Fruit fly (Drosophila melanogaster) whole organism, embryonic: ENCODE data around the gene abo.

ENCODE experiments used
- Abd-B ChIP-seq: fragments of 200-800 bp; sonication (Bioruptor generic); optimal IDR thresholded peaks from 2 replicates; lab custom pipeline; 2018; ENCODE audit warnings: missing biosample characterization, mild to moderate bottlenecking, missing genetic modification characterization, moderate library complexity
- CG10543 ChIP-seq: fragments of 200-800 bp; sonication (Bioruptor generic); optimal IDR thresholded peaks from 3 replicates; lab custom pipeline; 2017; ENCODE audit warnings: missing biosample characterization, mild to moderate bottlenecking, missing genetic modification characterization, moderate library complexity
- CG10979 ChIP-seq: fragments of 200-800 bp; sonication (Bioruptor generic); optimal IDR thresholded peaks from 2 replicates; lab custom pipeline; 2018; ENCODE audit warnings: missing biosample characterization, mild to moderate bottlenecking, missing genetic modification characterization, moderate library complexity
- CG11456 ChIP-seq: fragments of 200-800 bp; sonication (Bioruptor generic); IDR thresholded peaks from 3 replicates; pipeline ENCODE4 v1.3.6; 2022; ENCODE audit warnings: missing biosample characterization, missing genetic modification characterization
- CG15514 ChIP-seq: fragments of 200-800 bp; sonication (Bioruptor generic); optimal IDR thresholded peaks from 3 replicates; lab custom pipeline; 2017; ENCODE audit warnings: missing biosample characterization, missing genetic modification characterization, mild to moderate bottlenecking, moderate library complexity, missing genetic modification reagents
- CG1602 ChIP-seq: fragments of 200-800 bp; sonication (Bioruptor generic); optimal IDR thresholded peaks from 3 replicates; lab custom pipeline; 2016; ENCODE audit warnings: missing biosample characterization, missing genetic modification characterization
- CG1603 ChIP-seq: fragments of 200-800 bp; sonication (Bioruptor generic); optimal IDR thresholded peaks from 2 replicates; lab custom pipeline; 2019; ENCODE audit warnings: missing biosample characterization, mild to moderate bottlenecking, missing genetic modification characterization, moderate library complexity
- CG17802 ChIP-seq: fragments of 200-800 bp; sonication (Bioruptor generic); optimal IDR thresholded peaks from 2 replicates; lab custom pipeline; 2018; ENCODE audit warnings: missing biosample characterization, mild to moderate bottlenecking, missing genetic modification characterization, moderate library complexity
- CG17912 ChIP-seq: fragments of 200-800 bp; sonication (Bioruptor generic); optimal IDR thresholded peaks from 2 replicates; lab custom pipeline; 2018; ENCODE audit warnings: missing biosample characterization, mild to moderate bottlenecking, missing genetic modification characterization
- CG18764 ChIP-seq: fragments of 200-800 bp; sonication (Bioruptor generic); optimal IDR thresholded peaks from 3 replicates; lab custom pipeline; 2016; ENCODE audit warnings: missing biosample characterization, missing genetic modification characterization
- CG30020 ChIP-seq: fragments of 200-800 bp; optimal IDR thresholded peaks from 2 replicates; lab custom pipeline; 2019; ENCODE audit warnings: missing biosample characterization, mild to moderate bottlenecking, missing genetic modification characterization, moderate library complexity
- CG30431 ChIP-seq: fragments of 200-800 bp; sonication (Bioruptor generic); optimal IDR thresholded peaks from 2 replicates; lab custom pipeline; 2017; ENCODE audit warnings: missing biosample characterization, missing genetic modification characterization
- CG3163 ChIP-seq: fragments of 200-800 bp; sonication (Bioruptor generic); optimal IDR thresholded peaks from 3 replicates; lab custom pipeline; 2016; ENCODE audit warnings: missing biosample characterization, missing genetic modification characterization
- CG34422 ChIP-seq: fragments of 200-800 bp; sonication (Bioruptor generic); IDR thresholded peaks from 3 replicates; pipeline ENCODE4 v1.3.6; 2022; ENCODE audit warnings: missing biosample characterization, missing genetic modification characterization
- CG3838 ChIP-seq: fragments of 200-800 bp; sonication (Bioruptor generic); optimal IDR thresholded peaks from 3 replicates; lab custom pipeline; 2016; ENCODE audit warnings: missing biosample characterization, missing genetic modification characterization
- CG4617 ChIP-seq: fragments of 200-800 bp; sonication (Bioruptor generic); optimal IDR thresholded peaks from 3 replicates; lab custom pipeline; 2016; ENCODE audit warnings: missing biosample characterization, missing genetic modification characterization, borderline replicate concordance
- CG4820 ChIP-seq: fragments of 200-800 bp; sonication (Bioruptor generic); optimal IDR thresholded peaks from 3 replicates; lab custom pipeline; 2016; ENCODE audit warnings: missing biosample characterization, missing genetic modification characterization
- CG6683 ChIP-seq: fragments of 200-800 bp; sonication (Bioruptor generic); optimal IDR thresholded peaks from 2 replicates; lab custom pipeline; 2017; ENCODE audit warnings: missing biosample characterization, mild to moderate bottlenecking, missing genetic modification characterization, missing genetic modification reagents
- CG7786 ChIP-seq: fragments of 200-800 bp; sonication (Bioruptor generic); optimal IDR thresholded peaks from 2 replicates; lab custom pipeline; 2016; ENCODE audit warnings: missing biosample characterization, missing genetic modification characterization
- CG7839 ChIP-seq: fragments of 200-800 bp; sonication (Bioruptor generic); optimal IDR thresholded peaks from 3 replicates; lab custom pipeline; 2018; ENCODE audit warnings: missing biosample characterization, mild to moderate bottlenecking, missing genetic modification characterization, moderate library complexity
- CG7987 ChIP-seq: fragments of 200-800 bp; sonication (Bioruptor generic); optimal IDR thresholded peaks from 2 replicates; lab custom pipeline; 2018; ENCODE audit warnings: missing biosample characterization, mild to moderate bottlenecking, missing genetic modification characterization, moderate library complexity
- ERR ChIP-seq: fragments of 200-800 bp; sonication (Bioruptor generic); optimal IDR thresholded peaks from 2 replicates; lab custom pipeline; 2016; ENCODE audit warnings: missing biosample characterization, missing genetic modification characterization
- HLH54F ChIP-seq: fragments of 200-800 bp; sonication (Bioruptor generic); optimal IDR thresholded peaks from 3 replicates; lab custom pipeline; 2016; ENCODE audit warnings: missing biosample characterization, missing genetic modification characterization
- Lim3 ChIP-seq: fragments of 200-800 bp; sonication (Bioruptor generic); IDR thresholded peaks from 2 replicates; pipeline ENCODE4 v1.3.6; 2022; ENCODE audit warnings: missing biosample characterization, missing genetic modification characterization
- NC2β ChIP-seq: fragments of 200-800 bp; sonication (Bioruptor generic); optimal IDR thresholded peaks from 2 replicates; lab custom pipeline; 2016; ENCODE audit warnings: missing biosample characterization, missing genetic modification characterization
- Nf-YA ChIP-seq: fragments of 200-800 bp; sonication (Bioruptor generic); IDR thresholded peaks from 2 replicates; pipeline ENCODE4 v1.3.6; 2022; ENCODE audit warnings: missing biosample characterization, missing genetic modification characterization
- NfI ChIP-seq: fragments of 200-800 bp; sonication (Bioruptor generic); optimal IDR thresholded peaks from 3 replicates; lab custom pipeline; 2018; ENCODE audit warnings: missing biosample characterization, mild to moderate bottlenecking, missing genetic modification characterization, moderate library complexity
- Pdp1 ChIP-seq, 2 experiments: fragments of 200-800 bp; sonication (Bioruptor generic); optimal IDR thresholded peaks; 3 replicates each; lab custom pipeline; 2016; ENCODE audit warnings: missing biosample characterization in 2 of 2, missing genetic modification characterization in 2 of 2, mild to moderate bottlenecking in 1 of 2, moderate library complexity in 1 of 2
- Poxn ChIP-seq: fragments of 200-800 bp; sonication (Bioruptor generic); IDR thresholded peaks from 2 replicates; pipeline ENCODE4 v1.3.6; 2022; ENCODE audit warnings: missing biosample characterization, missing genetic modification characterization
- Scr ChIP-seq: fragments of 200-800 bp; sonication (Bioruptor generic); IDR thresholded peaks from 2 replicates; pipeline ENCODE4 v1.3.6; 2022; ENCODE audit warnings: missing biosample characterization, missing genetic modification characterization; ENCODE audit not compliant: partially characterized antibody
- fu2 ChIP-seq: fragments of 200-800 bp; sonication (Bioruptor generic); optimal IDR thresholded peaks from 2 replicates; lab custom pipeline; 2016; ENCODE audit warnings: missing biosample characterization, missing genetic modification characterization
- gsb-n ChIP-seq: fragments of 200-800 bp; sonication (Bioruptor generic); optimal IDR thresholded peaks from 3 replicates; lab custom pipeline; 2018; ENCODE audit warnings: missing biosample characterization, mild to moderate bottlenecking, missing genetic modification characterization
- ind ChIP-seq: fragments of 200-800 bp; sonication (Bioruptor generic); optimal IDR thresholded peaks from 3 replicates; lab custom pipeline; 2016; ENCODE audit warnings: missing biosample characterization, missing genetic modification characterization
- inv ChIP-seq: fragments of 200-800 bp; sonication (Bioruptor generic); IDR thresholded peaks from 2 replicates; pipeline ENCODE4 v1.3.6; 2022; ENCODE audit warnings: missing biosample characterization, missing genetic modification characterization; ENCODE audit not compliant: partially characterized antibody
- kah ChIP-seq: fragments of 200-800 bp; sonication (Bioruptor generic); optimal IDR thresholded peaks from 2 replicates; lab custom pipeline; 2018; ENCODE audit warnings: missing biosample characterization, mild to moderate bottlenecking, missing genetic modification characterization
- lov ChIP-seq, 2 experiments: fragments of 200-800 bp in 1 of 2; fragments of >200 bp in 1 of 2; sonication (Bioruptor generic) in 1 of 2; IDR thresholded peaks in 1 of 2; optimal IDR thresholded peaks in 1 of 2; 2 replicates in 1 of 2; 3 replicates in 1 of 2; pipeline versions ENCODE4 v1.3.6 to Lab custom; 2017 to 2022; ENCODE audit warnings: missing biosample characterization in 1 of 2, missing genetic modification characterization in 1 of 2
- pho ChIP-seq: fragments of 200-800 bp; sonication (Bioruptor generic); optimal IDR thresholded peaks from 2 replicates; lab custom pipeline; 2016; ENCODE audit warnings: missing biosample characterization, missing genetic modification characterization
- pros ChIP-seq: fragments of 200-800 bp; sonication (Bioruptor generic); optimal IDR thresholded peaks from 3 replicates; lab custom pipeline; 2019; ENCODE audit warnings: missing biosample characterization, mild to moderate bottlenecking, missing genetic modification characterization, moderate library complexity
- pum ChIP-seq: fragments of 200-800 bp; sonication (Bioruptor generic); optimal IDR thresholded peaks from 2 replicates; lab custom pipeline; 2016; ENCODE audit warnings: missing biosample characterization, missing genetic modification characterization
- rib ChIP-seq: fragments of 200-800 bp; sonication (Bioruptor generic); IDR thresholded peaks from 2 replicates; pipeline ENCODE4 v1.3.6; 2022; ENCODE audit warnings: missing biosample characterization, missing genetic modification characterization
- ro ChIP-seq: fragments of 200-800 bp; sonication (Bioruptor generic); IDR thresholded peaks from 2 replicates; pipeline ENCODE4 v1.3.6; 2022; ENCODE audit warnings: missing biosample characterization, missing genetic modification characterization
- sc ChIP-seq, 3 experiments: fragments of >200 bp in 2 of 3; fragments of 200-800 bp in 1 of 3; sonication (Bioruptor generic) in 1 of 3; optimal IDR thresholded peaks; 2 replicates in 2 of 3; 3 replicates in 1 of 3; lab custom pipeline; 2017; ENCODE audit warnings: mild to moderate bottlenecking in 1 of 3, missing biosample characterization in 1 of 3, missing genetic modification characterization in 1 of 3, missing genetic modification reagents in 1 of 3
- shn ChIP-seq: fragments of 200-800 bp; sonication (Bioruptor generic); optimal IDR thresholded peaks from 3 replicates; lab custom pipeline; 2016; ENCODE audit warnings: missing biosample characterization, missing genetic modification characterization
- slp2 ChIP-seq: fragments of 200-800 bp; sonication (Bioruptor generic); optimal IDR thresholded peaks from 2 replicates; lab custom pipeline; 2016; ENCODE audit warnings: missing biosample characterization, missing genetic modification characterization
- sna ChIP-seq: fragments of 200-800 bp; sonication (Bioruptor generic); IDR thresholded peaks from 2 replicates; pipeline ENCODE4 v1.3.6; 2022; ENCODE audit warnings: missing biosample characterization, missing genetic modification characterization; ENCODE audit not compliant: partially characterized antibody
- ssp ChIP-seq: fragments of 200-800 bp; sonication (Bioruptor generic); IDR thresholded peaks from 2 replicates; pipeline ENCODE4 v1.3.6; 2022; ENCODE audit warnings: missing biosample characterization, missing genetic modification characterization
- tup ChIP-seq: fragments of 200-800 bp; sonication (Bioruptor generic); optimal IDR thresholded peaks from 2 replicates; lab custom pipeline; 2016; ENCODE audit warnings: missing biosample characterization, mild to moderate bottlenecking, missing genetic modification characterization, moderate library complexity
- tx ChIP-seq: fragments of 200-800 bp; sonication (Bioruptor generic); optimal IDR thresholded peaks from 2 replicates; lab custom pipeline; 2016; ENCODE audit warnings: missing biosample characterization, missing genetic modification characterization

abo gene

dm6 chr2L:11003925-11004673 lies 29.0 kb upstream of the abo start, which contains the start of gene RpL9 (continued):
- TF ChIP-seq pho (GFP tag; lab: Kevin White, UChicago) (no peak), CG6683 (GFP tag; lab: Kevin White, UChicago) (peak; percentile 43), kah (GFP tag; lab: Kevin White, UChicago) (peak; percentile 83), CG7839 (tag; lab: Kevin White, UChicago) (no peak), CG7786 (GFP tag; lab: Kevin White, UChicago) (no peak), pros (GFP tag; lab: Kevin White, UChicago) (no peak), pum (GFP tag; lab: Kevin White, UChicago) (peak; percentile 20), CG30431 (GFP tag; lab: Kevin White, UChicago) (no peak), Scr (GFP tag; lab: Robert Waterston, UW) (no peak), CG18764 (GFP tag; lab: Kevin White, UChicago) (peak; percentile 34), Pdp1 (GFP tag; optimal IDR thresholded peaks at IDR 0.05; lab: Kevin White, UChicago) (peak; percentile 53 to 56), Abd-B (no peak), CG15514 (GFP tag; lab: Kevin White, UChicago) (peak; percentile 82), shn (GFP tag; lab: Kevin White, UChicago) (peak; percentile 25), lov (optimal IDR thresholded peaks at IDR 0.05; lab: Kevin White, UChicago) (no peak), lov (GFP tag; IDR thresholded peaks at IDR 0.05; lab: Robert Waterston, UW) (no peak; the same call in 1 of the 3 replicates), CG34422 (GFP tag; lab: Robert Waterston, UW) (peak; percentile 83), gsb-n (tag; lab: Kevin White, UChicago) (no peak), CG10543 (GFP tag; lab: Kevin White, UChicago) (no peak), sna (GFP tag; lab: Robert Waterston, UW) (no peak), NC2β (GFP tag; lab: Kevin White, UChicago) (peak; percentile 87), CG17912 (GFP tag; lab: Kevin White, UChicago) (peak; percentile 91), tx (GFP tag; lab: Kevin White, UChicago) (no peak), CG3838 (GFP tag; lab: Kevin White, UChicago) (no peak), CG11456 (no peak), NfI (no peak), CG1603 (tag; lab: Kevin White, UChicago) (peak; percentile 75), CG30020 (tag; lab: Kevin White, UChicago) (peak; percentile 17), Poxn (GFP tag; lab: Robert Waterston, UW) (no peak), CG17802 (tag; lab: Kevin White, UChicago) (peak; percentile 48), ind (GFP tag; lab: Kevin White, UChicago) (peak; percentile 11), CG4820 (GFP tag; lab: Kevin White, UChicago) (no peak), CG3163 (GFP tag; lab: Kevin White, UChicago) (peak; percentile 8), ro (no peak), ERR (GFP tag; lab: Kevin White, UChicago) (no peak), HLH54F (GFP tag; lab: Kevin White, UChicago) (peak; percentile 32), sc (optimal IDR thresholded peaks at IDR 0.05; lab: Kevin White, UChicago) (no peak), sc (GFP tag; optimal IDR thresholded peaks at IDR 0.05; lab: Kevin White, UChicago) (peak; percentile 53), ssp (GFP tag; lab: Robert Waterston, UW) (no peak), CG1602 (GFP tag; lab: Kevin White, UChicago) (no peak), Lim3 (GFP tag; lab: Robert Waterston, UW) (no peak), rib (GFP tag; lab: Robert Waterston, UW) (peak; percentile 43; the same call in 1 of the 2 replicates), slp2 (GFP tag; lab: Kevin White, UChicago) (peak; percentile 48), fu2 (GFP tag; lab: Kevin White, UChicago) (no peak), tup (no peak), CG7987 (peak; percentile 90), Nf-YA (GFP tag; lab: Robert Waterston, UW) (peak; percentile 49; the same call in 1 of the 2 replicates), CG4617 (GFP tag; lab: Kevin White, UChicago) (peak; percentile 30), inv (no peak), CG10979 (tag; lab: Kevin White, UChicago) (peak; percentile 49)
